Worm (Caenorhabditis elegans): ENCODE data around the gene pinn-1.
A peak's percentile ranks its signal among the peaks of the same experiment; 100 is the strongest.

pinn-1 gene

DNA sequence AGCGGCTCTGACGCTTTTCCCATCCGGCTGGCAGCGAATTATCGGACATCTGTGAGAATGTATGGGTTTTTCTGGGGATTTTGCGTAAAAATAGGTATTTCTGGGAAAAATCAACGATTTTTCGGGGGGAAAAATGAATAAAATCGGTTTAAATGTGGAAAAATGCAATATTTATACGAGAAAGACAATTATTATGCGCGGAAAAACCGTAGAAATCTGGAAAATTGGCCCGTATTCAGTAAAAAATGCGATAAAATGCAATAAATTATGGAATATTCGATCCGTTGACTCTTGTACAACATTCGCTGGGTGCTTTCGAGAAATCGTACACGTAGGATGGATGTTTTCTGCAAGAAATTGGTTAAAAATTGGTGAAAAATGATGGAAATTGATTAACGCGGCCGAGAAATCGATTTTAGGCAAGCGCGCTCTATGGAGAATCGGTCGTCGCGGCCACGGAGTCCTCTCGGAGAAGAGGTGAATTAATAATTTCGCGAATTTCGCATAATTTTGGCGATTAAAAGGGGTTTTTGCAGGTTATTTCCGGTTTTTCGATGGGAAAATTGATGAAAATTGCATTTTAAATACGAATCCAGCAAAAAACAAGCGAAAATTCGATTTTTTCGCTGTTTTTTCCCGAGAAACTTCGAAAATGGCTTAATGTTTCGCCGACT lies at the start of gene pinn-1:
Gene pinn-1, minus strand, starts transcription at position 51 of the 674 bp plus-strand sequence.
- TF ChIP-seq flt-1 (GFP tag; IDR thresholded peaks at IDR 0.05) (peak; percentile 86), ztf-23 (GFP tag; IDR thresholded peaks at IDR 0.05) (peak; percentile 82), cog-1 (tag; optimal IDR thresholded peaks at IDR 0.05) (peak; percentile 69), T22C8.4 (GFP tag; IDR thresholded peaks at IDR 0.05) (peak; percentile 93), med-1 (GFP tag; optimal IDR thresholded peaks at IDR 0.05; ENCODE audit: insufficient read depth) (no peak), tab-1 (GFP tag; IDR thresholded peaks at IDR 0.05) (no peak), klf-2 (GFP tag; conservative IDR thresholded peaks at IDR 0.05) (peak; percentile 71; the same call in 1 of the 2 replicates), ztf-29 (GFP tag; IDR thresholded peaks at IDR 0.05) (no peak), ref-1 (GFP tag; conservative IDR thresholded peaks at IDR 0.05) (no peak)

DNA sequence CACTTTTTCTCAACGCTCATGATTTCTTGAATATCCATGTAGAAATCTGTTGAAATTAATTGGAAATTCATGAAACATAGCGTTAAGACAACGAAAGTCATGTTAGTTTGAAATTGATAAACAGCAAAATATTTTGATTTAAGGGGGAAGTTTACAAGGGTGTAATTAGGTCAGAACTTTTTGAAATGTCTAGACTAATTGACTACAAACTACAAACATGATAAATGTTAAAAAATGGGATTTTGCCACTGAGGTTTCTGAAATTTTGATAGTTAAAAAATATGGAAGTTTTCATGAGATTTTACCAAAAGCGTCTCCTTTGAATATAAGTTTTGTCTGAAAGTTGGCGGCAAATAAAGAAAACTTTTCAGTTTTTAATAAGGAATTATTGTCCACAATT lies 49.0 kb upstream of the pinn-1 start, which contains the start of gene irld-65:
Gene irld-65, minus strand, starts transcription at position 101 of the 400 bp plus-strand sequence.
- TF ChIP-seq cog-1 (tag; optimal IDR thresholded peaks at IDR 0.05) = no peak
- TF ChIP-seq ztf-23 (GFP tag; IDR thresholded peaks at IDR 0.05) = no peak
- TF ChIP-seq tab-1 (GFP tag; IDR thresholded peaks at IDR 0.05) = no peak
- TF ChIP-seq T22C8.4 (GFP tag; IDR thresholded peaks at IDR 0.05) = no peak
- TF ChIP-seq flt-1 (GFP tag; IDR thresholded peaks at IDR 0.05) = no peak
- TF ChIP-seq ztf-29 (GFP tag; IDR thresholded peaks at IDR 0.05) = no peak
- no peak for TF ChIP-seq med-1 (GFP tag; optimal IDR thresholded peaks at IDR 0.05; ENCODE audit: insufficient read depth)
- TF ChIP-seq ref-1 (GFP tag; conservative IDR thresholded peaks at IDR 0.05) = no peak
- no peak for TF ChIP-seq klf-2 (GFP tag; conservative IDR thresholded peaks at IDR 0.05)

DNA sequence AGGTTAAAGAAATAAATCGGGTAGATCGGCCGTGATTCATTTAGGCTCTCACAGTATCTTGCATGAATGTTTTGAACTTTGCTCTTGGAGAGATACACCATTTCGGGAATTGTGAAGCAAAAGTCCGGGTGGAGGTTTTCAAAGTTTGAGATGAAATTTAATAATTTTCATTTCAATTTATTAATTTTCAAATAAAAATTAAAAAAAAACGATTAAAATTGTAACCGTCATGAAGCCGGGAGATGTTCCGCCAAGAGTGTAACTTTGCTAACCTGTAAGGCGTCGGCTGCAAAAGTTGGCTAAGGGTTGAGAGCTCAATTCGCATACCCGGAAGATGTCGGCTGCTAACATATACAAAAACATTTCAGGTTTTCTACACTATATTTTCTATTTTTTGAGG lies 45.5 kb upstream of the pinn-1 start, which contains the start of gene irld-67:
Gene irld-67, minus strand, starts transcription at position 101 of the 400 bp plus-strand sequence.
- TF ChIP-seq ztf-23 (GFP tag; IDR thresholded peaks at IDR 0.05) (no peak), ztf-29 (GFP tag; IDR thresholded peaks at IDR 0.05) (no peak), flt-1 (GFP tag; IDR thresholded peaks at IDR 0.05) (no peak), med-1 (GFP tag; optimal IDR thresholded peaks at IDR 0.05; ENCODE audit: insufficient read depth) (no peak), tab-1 (GFP tag; IDR thresholded peaks at IDR 0.05) (no peak), ref-1 (GFP tag; conservative IDR thresholded peaks at IDR 0.05) (no peak), cog-1 (tag; optimal IDR thresholded peaks at IDR 0.05) (no peak), klf-2 (GFP tag; conservative IDR thresholded peaks at IDR 0.05) (no peak), T22C8.4 (GFP tag; IDR thresholded peaks at IDR 0.05) (no peak)

DNA sequence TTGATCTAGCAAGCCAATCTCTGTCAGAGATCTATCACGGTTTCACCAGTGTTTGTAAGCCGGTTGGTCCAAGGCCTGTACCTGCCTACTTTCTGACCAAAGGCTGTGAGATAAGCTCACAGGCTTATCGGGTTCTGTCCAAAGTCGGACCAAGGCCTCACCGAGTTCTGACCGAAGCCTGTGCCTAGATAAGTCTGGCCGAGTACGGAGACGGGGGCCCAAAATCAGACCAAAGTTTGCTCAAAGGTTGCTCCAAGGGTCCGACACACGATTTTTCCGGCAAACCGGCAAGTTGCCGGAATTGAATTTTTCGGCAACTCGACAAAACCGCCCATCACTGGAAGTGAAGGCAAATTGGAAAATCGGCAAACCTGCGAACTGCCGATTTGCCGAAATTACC lies 42.8 kb upstream of the pinn-1 start:
- TF ChIP-seq ztf-23 (GFP tag; IDR thresholded peaks at IDR 0.05) (peak; percentile 47; the same call in 1 of the 2 replicates), T22C8.4 (GFP tag; IDR thresholded peaks at IDR 0.05) (no peak)

DNA sequence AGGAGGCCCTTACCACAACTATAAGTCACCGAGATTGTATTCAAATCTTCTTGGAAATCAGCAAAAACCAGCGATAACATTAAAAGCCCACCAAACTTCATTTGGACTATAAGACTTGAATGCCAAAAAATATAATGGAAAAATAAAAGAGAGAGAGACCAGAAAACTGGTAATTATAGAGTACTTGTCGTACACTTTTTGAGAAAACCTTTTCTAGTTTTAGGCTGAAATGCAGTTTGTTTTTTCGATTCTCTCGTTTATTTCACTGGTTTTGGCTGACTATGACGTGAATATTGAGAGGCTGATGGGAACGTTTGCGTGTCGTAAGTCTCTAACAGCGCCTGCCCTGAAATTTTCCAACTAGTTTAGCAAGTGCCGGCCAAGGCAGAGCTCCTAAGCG lies 41.7 kb upstream of the pinn-1 start, which contains the start of the genes irld-64 and irld-63:
Gene irld-64, minus strand, starts transcription at position 101 of the 400 bp plus-strand sequence.
Gene irld-63, plus strand, starts transcription at position 230 of the 400 bp plus-strand sequence.
- TF ChIP-seq med-1 (GFP tag; optimal IDR thresholded peaks at IDR 0.05; ENCODE audit: insufficient read depth) = no peak
- TF ChIP-seq cog-1 (tag; optimal IDR thresholded peaks at IDR 0.05) = no peak
- TF ChIP-seq flt-1 (GFP tag; IDR thresholded peaks at IDR 0.05) = no peak
- TF ChIP-seq ztf-29 (GFP tag; IDR thresholded peaks at IDR 0.05) = no peak
- no peak for TF ChIP-seq tab-1 (GFP tag; IDR thresholded peaks at IDR 0.05)
- TF ChIP-seq ref-1 (GFP tag; conservative IDR thresholded peaks at IDR 0.05) = no peak
- no peak for TF ChIP-seq klf-2 (GFP tag; conservative IDR thresholded peaks at IDR 0.05)
- no peak for TF ChIP-seq T22C8.4 (GFP tag; IDR thresholded peaks at IDR 0.05)
- TF ChIP-seq ztf-23 (GFP tag; IDR thresholded peaks at IDR 0.05) = no peak

DNA sequence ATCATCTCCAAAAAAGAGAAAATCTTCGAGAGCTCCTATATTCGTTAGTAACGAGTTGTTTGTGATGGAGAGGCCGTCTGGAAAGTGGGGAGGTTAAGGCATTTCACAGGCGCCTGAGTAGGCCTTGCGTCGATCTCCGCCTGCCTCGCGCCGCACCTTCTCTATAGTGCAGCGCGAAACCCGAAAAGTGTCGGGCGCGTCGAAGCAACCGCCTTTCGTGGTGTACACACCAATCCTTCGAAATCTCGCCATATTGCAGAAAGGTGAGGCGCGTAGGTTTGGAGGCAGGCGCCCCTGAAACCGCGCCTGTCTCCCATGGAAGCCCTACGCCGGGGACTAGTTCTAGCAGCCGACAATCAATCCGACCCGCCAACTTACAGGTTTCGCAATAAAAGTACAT lies 41.0 kb upstream of the pinn-1 start:
- TF ChIP-seq T22C8.4 (GFP tag; IDR thresholded peaks at IDR 0.05) = no peak
- TF ChIP-seq med-1 (GFP tag; optimal IDR thresholded peaks at IDR 0.05; ENCODE audit: insufficient read depth) = no peak
- no peak for TF ChIP-seq klf-2 (GFP tag; conservative IDR thresholded peaks at IDR 0.05)
- no peak for TF ChIP-seq cog-1 (tag; optimal IDR thresholded peaks at IDR 0.05)
- TF ChIP-seq tab-1 (GFP tag; IDR thresholded peaks at IDR 0.05) = no peak
- TF ChIP-seq ztf-23 (GFP tag; IDR thresholded peaks at IDR 0.05) = no peak
- TF ChIP-seq flt-1 (GFP tag; IDR thresholded peaks at IDR 0.05) = no peak
- no peak for TF ChIP-seq ref-1 (GFP tag; conservative IDR thresholded peaks at IDR 0.05)
- TF ChIP-seq ztf-29 (GFP tag; IDR thresholded peaks at IDR 0.05) = no peak

DNA sequence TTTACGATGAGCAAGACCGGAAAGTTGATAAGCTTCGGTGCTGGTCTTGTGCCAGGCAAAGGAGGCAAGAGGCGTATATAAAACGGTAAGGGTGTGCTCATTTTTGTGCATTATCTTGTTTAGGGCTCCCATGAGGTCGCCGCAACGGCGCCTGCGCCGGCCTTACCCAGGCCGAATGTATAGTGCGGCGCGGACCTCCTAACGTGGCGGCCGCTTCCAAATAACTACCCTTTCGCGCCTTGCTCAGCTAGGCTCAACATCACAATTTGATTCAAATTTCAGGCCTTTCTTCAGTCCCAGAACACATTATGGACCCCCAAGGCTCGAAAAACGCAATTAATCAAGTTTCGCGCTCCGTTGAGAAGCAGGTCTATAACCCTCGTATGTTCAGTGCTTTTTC lies 38.7 kb upstream of the pinn-1 start, which contains the start of the genes ZK355.3 and ZK355.8:
Gene ZK355.3, minus strand, starts transcription at position 101 of the 400 bp plus-strand sequence.
Gene ZK355.8, plus strand, starts transcription at position 272 of the 400 bp plus-strand sequence.
- TF ChIP-seq flt-1 (GFP tag; IDR thresholded peaks at IDR 0.05) (no peak), tab-1 (GFP tag; IDR thresholded peaks at IDR 0.05) (no peak), ztf-29 (GFP tag; IDR thresholded peaks at IDR 0.05) (no peak), ztf-23 (GFP tag; IDR thresholded peaks at IDR 0.05) (no peak), ref-1 (GFP tag; conservative IDR thresholded peaks at IDR 0.05) (no peak), klf-2 (GFP tag; conservative IDR thresholded peaks at IDR 0.05) (no peak), T22C8.4 (GFP tag; IDR thresholded peaks at IDR 0.05) (no peak), med-1 (GFP tag; optimal IDR thresholded peaks at IDR 0.05; ENCODE audit: insufficient read depth) (no peak), cog-1 (tag; optimal IDR thresholded peaks at IDR 0.05) (no peak)

DNA sequence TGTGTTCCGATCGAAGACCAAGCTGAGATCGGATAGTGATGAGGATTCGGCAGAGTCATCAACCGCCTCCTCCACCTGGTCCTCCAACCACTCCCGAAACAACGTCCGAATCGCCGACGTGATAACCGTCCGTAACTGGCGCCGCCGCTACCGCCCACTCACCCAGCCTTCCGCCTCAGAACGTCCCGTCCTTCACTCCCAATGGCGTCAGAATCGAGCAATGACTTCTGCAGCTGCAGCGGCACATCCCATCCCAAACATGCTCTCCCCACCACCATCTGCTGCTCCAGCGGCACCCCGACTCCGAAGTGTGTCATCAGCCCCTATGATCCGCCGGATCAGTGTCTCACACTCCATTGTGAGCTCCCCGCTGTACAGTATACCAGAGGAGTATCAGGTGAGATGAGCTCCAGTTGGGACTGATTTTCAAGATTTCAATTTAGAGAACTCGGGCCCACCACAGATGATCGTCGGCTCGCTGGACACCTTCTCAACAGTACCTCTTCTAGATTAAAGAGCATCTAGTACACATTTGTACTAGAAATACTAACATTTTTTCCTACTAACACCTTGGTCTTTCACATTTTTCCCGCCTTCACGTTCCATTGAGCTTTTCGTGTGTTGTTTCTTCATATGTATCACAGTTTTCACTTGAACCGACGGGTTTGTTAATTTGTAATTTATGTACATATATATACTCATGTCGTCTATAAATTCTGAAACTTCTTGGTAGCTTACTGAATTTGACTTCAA lies 37.2 kb upstream of the pinn-1 start:
- TF ChIP-seq T22C8.4 (GFP tag; IDR thresholded peaks at IDR 0.05) (no peak), tab-1 (GFP tag; IDR thresholded peaks at IDR 0.05) (no peak), klf-2 (GFP tag; conservative IDR thresholded peaks at IDR 0.05) (no peak), cog-1 (tag; optimal IDR thresholded peaks at IDR 0.05) (no peak), med-1 (GFP tag; optimal IDR thresholded peaks at IDR 0.05; ENCODE audit: insufficient read depth) (no peak), flt-1 (GFP tag; IDR thresholded peaks at IDR 0.05) (no peak), ztf-29 (GFP tag; IDR thresholded peaks at IDR 0.05) (no peak), ref-1 (GFP tag; conservative IDR thresholded peaks at IDR 0.05) (no peak), ztf-23 (GFP tag; IDR thresholded peaks at IDR 0.05) (no peak)

DNA sequence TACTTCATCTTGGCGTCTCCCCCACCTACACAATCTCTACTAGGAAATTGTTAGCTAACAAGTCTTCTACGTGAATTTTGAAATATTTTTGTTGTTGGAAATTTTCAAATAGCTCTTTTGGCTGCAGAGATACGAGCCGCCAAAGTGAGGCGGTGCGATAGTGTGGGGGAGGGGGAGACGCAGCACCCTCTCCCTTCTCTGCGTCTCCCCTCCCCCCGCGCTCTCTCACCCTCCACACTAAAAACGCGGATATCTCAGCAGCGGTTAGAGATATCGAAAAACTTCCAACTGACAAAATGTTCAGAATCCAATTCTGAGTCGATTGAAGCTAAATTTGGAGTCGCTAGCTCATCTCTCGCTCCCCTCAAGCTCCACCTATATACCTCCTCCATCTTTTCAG lies 36.2 kb upstream of the pinn-1 start:
- TF ChIP-seq klf-2 (GFP tag; conservative IDR thresholded peaks at IDR 0.05) (no peak), cog-1 (tag; optimal IDR thresholded peaks at IDR 0.05) (no peak), T22C8.4 (GFP tag; IDR thresholded peaks at IDR 0.05) (no peak), tab-1 (GFP tag; IDR thresholded peaks at IDR 0.05) (no peak), ref-1 (GFP tag; conservative IDR thresholded peaks at IDR 0.05) (no peak), ztf-23 (GFP tag; IDR thresholded peaks at IDR 0.05) (no peak), ztf-29 (GFP tag; IDR thresholded peaks at IDR 0.05) (no peak), med-1 (GFP tag; optimal IDR thresholded peaks at IDR 0.05; ENCODE audit: insufficient read depth) (no peak), flt-1 (GFP tag; IDR thresholded peaks at IDR 0.05) (no peak)
